Worm (Caenorhabditis elegans): ENCODE results near the gene cec-5.

ce11 chrIV:7543662-7544061 lies 36.2 kb downstream of the cec-5 start:
- TF ChIP-seq F13H6.1 (tag; optimal IDR thresholded peaks at IDR 0.05) = no peak
- no peak for TF ChIP-seq unc-86 (tag; optimal IDR thresholded peaks at IDR 0.05)
- TF ChIP-seq pax-1 (tag; optimal IDR thresholded peaks at IDR 0.05) = no peak
- TF ChIP-seq tbx-2 (tag; optimal IDR thresholded peaks at IDR 0.05) = no peak
